Worm (Caenorhabditis elegans) whole organism, late embryonic: ENCODE results near the gene Y43F8B.18.

Experiments
- C08G9.2 ChIP-seq: sonication (generic microtip); optimal IDR thresholded peaks from 2 replicates; lab custom pipeline; 2016; ENCODE audit warnings: mild to moderate bottlenecking, missing genetic modification characterization, moderate library complexity, missing compliant biosample characterization
- F13H6.1 ChIP-seq: sonication (generic microtip); optimal IDR thresholded peaks from 2 replicates; lab custom pipeline; 2016; ENCODE audit warnings: missing genetic modification characterization, missing compliant biosample characterization
- K02D7.2 ChIP-seq: sonication (generic microtip); optimal IDR thresholded peaks from 2 replicates; lab custom pipeline; 2017; ENCODE audit warnings: mild to moderate bottlenecking, missing genetic modification characterization, missing compliant biosample characterization
- K09A11.1 ChIP-seq: sonication (generic microtip); optimal IDR thresholded peaks from 2 replicates; lab custom pipeline; 2017; ENCODE audit warnings: antibody characterized with exemption, mild to moderate bottlenecking, missing genetic modification characterization, missing compliant biosample characterization; ENCODE audit not compliant: insufficient read depth
- T23F11.4 ChIP-seq: fragments of 200-800 bp; sonication (Bioruptor generic); optimal IDR thresholded peaks from 2 replicates; lab custom pipeline; 2018; ENCODE audit warnings: mild to moderate bottlenecking, missing genetic modification characterization, missing compliant biosample characterization
- ama-1 ChIP-seq: fragments of 150-350 bp; optimal IDR thresholded peaks from 2 replicates; lab custom pipeline; 2014
- ceh-14 ChIP-seq: sonication (generic microtip); optimal IDR thresholded peaks from 2 replicates; lab custom pipeline; 2016; ENCODE audit warnings: missing genotype, missing genetic modification characterization, missing compliant biosample characterization
- ceh-18 ChIP-seq: sonication (generic microtip); optimal IDR thresholded peaks from 2 replicates; lab custom pipeline; 2016; ENCODE audit warnings: missing genetic modification characterization, missing compliant biosample characterization
- ceh-22 ChIP-seq: sonication (generic microtip); optimal IDR thresholded peaks from 2 replicates; lab custom pipeline; 2017; ENCODE audit warnings: missing biosample characterization, missing genetic modification characterization
- ceh-24 ChIP-seq: sonication (generic microtip); optimal IDR thresholded peaks from 2 replicates; lab custom pipeline; 2016; ENCODE audit warnings: mild to moderate bottlenecking, missing genetic modification characterization, missing compliant biosample characterization
- ceh-34 ChIP-seq: sonication (generic microtip); optimal IDR thresholded peaks from 2 replicates; lab custom pipeline; 2016; ENCODE audit warnings: mild to moderate bottlenecking, missing genetic modification characterization, missing compliant biosample characterization
- ceh-45 ChIP-seq: fragments of 200-800 bp; sonication (Bioruptor generic); IDR thresholded peaks from 2 replicates; pipeline ENCODE4 v1.3.6; 2022; ENCODE audit warnings: missing genetic modification reagents, missing genetic modification characterization, missing compliant biosample characterization
- ceh-6 ChIP-seq: fragments of 200-800 bp; sonication (Bioruptor generic); optimal IDR thresholded peaks from 2 replicates; lab custom pipeline; 2018; ENCODE audit warnings: mild to moderate bottlenecking, missing genetic modification characterization, missing compliant biosample characterization
- ceh-9 ChIP-seq: sonication (generic microtip); optimal IDR thresholded peaks from 2 replicates; lab custom pipeline; 2016; ENCODE audit warnings: mild to moderate bottlenecking, missing genetic modification characterization, inconsistent platforms, missing compliant biosample characterization
- che-1 ChIP-seq: sonication (generic microtip); optimal IDR thresholded peaks from 2 replicates; lab custom pipeline; 2016; ENCODE audit warnings: mild to moderate bottlenecking, missing genetic modification characterization, missing compliant biosample characterization
- dmd-4 ChIP-seq: sonication (generic microtip); optimal IDR thresholded peaks from 2 replicates; lab custom pipeline; 2016; ENCODE audit warnings: borderline replicate concordance, missing genetic modification characterization, missing compliant biosample characterization
- dve-1 ChIP-seq: sonication (generic microtip); optimal IDR thresholded peaks from 2 replicates; lab custom pipeline; 2017; ENCODE audit warnings: antibody characterized with exemption, mild to moderate bottlenecking, missing genetic modification characterization, missing compliant biosample characterization
- elt-4 ChIP-seq: sonication (generic microtip); optimal IDR thresholded peaks from 2 replicates; lab custom pipeline; 2016; ENCODE audit warnings: missing genetic modification characterization, missing compliant biosample characterization
- fkh-6 ChIP-seq: sonication (generic microtip); optimal IDR thresholded peaks from 2 replicates; lab custom pipeline; 2016; ENCODE audit warnings: missing genetic modification characterization, missing compliant biosample characterization
- hlh-30 ChIP-seq: sonication (generic microtip); optimal IDR thresholded peaks from 2 replicates; lab custom pipeline; 2017; ENCODE audit warnings: antibody characterized with exemption, missing genetic modification characterization, missing compliant biosample characterization; ENCODE audit not compliant: insufficient read depth
- hlh-8 ChIP-seq: sonication (generic microtip); optimal IDR thresholded peaks from 2 replicates; lab custom pipeline; 2016; ENCODE audit warnings: missing genotype, missing genetic modification characterization, missing compliant biosample characterization
- lim-6 ChIP-seq: sonication (generic microtip); optimal IDR thresholded peaks from 2 replicates; lab custom pipeline; 2016; ENCODE audit warnings: missing genetic modification characterization, missing compliant biosample characterization
- madf-2 ChIP-seq: sonication (generic microtip); optimal IDR thresholded peaks from 2 replicates; lab custom pipeline; 2017; ENCODE audit warnings: missing genetic modification characterization, missing compliant biosample characterization
- mec-3 ChIP-seq: sonication (generic microtip); optimal IDR thresholded peaks from 2 replicates; lab custom pipeline; 2016; ENCODE audit warnings: borderline replicate concordance, missing genetic modification characterization, missing compliant biosample characterization
- nfya-1 ChIP-seq: sonication (generic microtip); optimal IDR thresholded peaks from 2 replicates; lab custom pipeline; 2017; ENCODE audit warnings: missing genetic modification characterization, mild to moderate bottlenecking, missing compliant biosample characterization, antibody characterized with exemption, moderate library complexity
- nhr-232 ChIP-seq: sonication (generic microtip); optimal IDR thresholded peaks from 2 replicates; lab custom pipeline; 2016; ENCODE audit warnings: missing genetic modification characterization, missing compliant biosample characterization
- npax-4 ChIP-seq: sonication (generic microtip); optimal IDR thresholded peaks from 2 replicates; lab custom pipeline; 2016; ENCODE audit warnings: missing genetic modification characterization, missing compliant biosample characterization
- odd-2 ChIP-seq: sonication (generic microtip); optimal IDR thresholded peaks from 2 replicates; lab custom pipeline; 2017; ENCODE audit warnings: antibody characterized with exemption, mild to moderate bottlenecking, missing genetic modification characterization, missing compliant biosample characterization
- pha-2 ChIP-seq: sonication (generic microtip); optimal IDR thresholded peaks from 2 replicates; lab custom pipeline; 2017; ENCODE audit warnings: mild to moderate bottlenecking, missing genetic modification characterization, missing compliant biosample characterization
- pha-4 ChIP-seq: fragments of 150-350 bp; optimal IDR thresholded peaks from 2 replicates; lab custom pipeline; 2018; ENCODE audit warnings: missing biosample characterization, missing genetic modification reagents, missing genetic modification characterization
- pros-1 ChIP-seq: fragments of 150-350 bp; optimal IDR thresholded peaks from 2 replicates; lab custom pipeline; 2014; ENCODE audit warnings: missing biosample characterization, missing genetic modification reagents, missing genetic modification characterization
- ref-2 ChIP-seq: sonication (generic microtip); optimal IDR thresholded peaks from 2 replicates; lab custom pipeline; 2016; ENCODE audit warnings: missing genetic modification characterization, missing compliant biosample characterization
- rnt-1 ChIP-seq: sonication (generic microtip); optimal IDR thresholded peaks from 2 replicates; lab custom pipeline; 2016; ENCODE audit warnings: missing genetic modification characterization, missing compliant biosample characterization
- sdc-2 ChIP-seq: sonication (generic microtip); optimal IDR thresholded peaks from 2 replicates; lab custom pipeline; 2016; ENCODE audit warnings: missing genotype, missing genetic modification characterization, missing compliant biosample characterization
- sox-4 ChIP-seq: sonication (generic microtip); optimal IDR thresholded peaks from 2 replicates; lab custom pipeline; 2017; ENCODE audit warnings: mild to moderate bottlenecking, missing genetic modification characterization, inconsistent platforms, missing compliant biosample characterization
- syd-9 ChIP-seq: sonication (generic microtip); optimal IDR thresholded peaks from 2 replicates; lab custom pipeline; 2016; ENCODE audit warnings: mild to moderate bottlenecking, missing genetic modification characterization, moderate library complexity, missing compliant biosample characterization
- tbx-2 ChIP-seq: sonication (generic microtip); optimal IDR thresholded peaks from 2 replicates; lab custom pipeline; 2016; ENCODE audit warnings: missing genetic modification characterization, missing compliant biosample characterization
- tbx-7 ChIP-seq: sonication (generic microtip); optimal IDR thresholded peaks from 2 replicates; lab custom pipeline; 2016; ENCODE audit warnings: missing genotype, missing genetic modification characterization, missing compliant biosample characterization
- unc-3 ChIP-seq, 2 experiments: fragments of 200-800 bp in 1 of 2; sonication (Bioruptor generic) in 1 of 2; sonication (generic microtip) in 1 of 2; conservative IDR thresholded peaks in 1 of 2; optimal IDR thresholded peaks in 1 of 2; 2 replicates each; pipeline versions ENCODE4 v1.3.6 to Lab custom; 2016 to 2022; ENCODE audit warnings: missing compliant biosample characterization in 2 of 2, missing genetic modification characterization in 2 of 2, missing genetic modification reagents in 1 of 2
- unc-55 ChIP-seq: sonication (generic microtip); optimal IDR thresholded peaks from 2 replicates; lab custom pipeline; 2017; ENCODE audit warnings: missing biosample characterization, missing genetic modification reagents, missing genetic modification characterization
- unc-86 ChIP-seq: sonication (generic microtip); optimal IDR thresholded peaks from 2 replicates; lab custom pipeline; 2016; ENCODE audit warnings: missing genetic modification characterization, missing compliant biosample characterization
- ztf-16 ChIP-seq: sonication (generic microtip); optimal IDR thresholded peaks from 2 replicates; lab custom pipeline; 2017; ENCODE audit warnings: missing genetic modification characterization, missing compliant biosample characterization

Y43F8B.18 gene

ce11 chrV:19457120-19457519 is 28.7 kb upstream of the Y43F8B.18 start, which contains the start of gene Y43F8B.24:
Y43F8B.24 (plus strand) TSS chrV:19457420.
- TF ChIP-seq tbx-2: no peak
- no peak for TF ChIP-seq ceh-22
- TF ChIP-seq unc-86 (tag; lab: Kevin White, UChicago): no peak
- no peak for TF ChIP-seq unc-55
- no peak for TF ChIP-seq ceh-6 (GFP tag; lab: Kevin White, UChicago)
- no peak for TF ChIP-seq ztf-16 (tag; lab: Kevin White, UChicago)
- no peak for TF ChIP-seq unc-3 (GFP tag; conservative IDR thresholded peaks at IDR 0.05; lab: Robert Waterston, UW)
- no peak for TF ChIP-seq unc-3 (tag; optimal IDR thresholded peaks at IDR 0.05; lab: Kevin White, UChicago)
- TF ChIP-seq lim-6 (tag; lab: Kevin White, UChicago): no peak
- no peak for TF ChIP-seq elt-4 (tag; lab: Kevin White, UChicago)
- TF ChIP-seq fkh-6 (tag; lab: Kevin White, UChicago): no peak
- TF ChIP-seq F13H6.1 (tag; lab: Kevin White, UChicago): no peak
- TF ChIP-seq T23F11.4 (GFP tag; lab: Kevin White, UChicago): no peak

DNA sequence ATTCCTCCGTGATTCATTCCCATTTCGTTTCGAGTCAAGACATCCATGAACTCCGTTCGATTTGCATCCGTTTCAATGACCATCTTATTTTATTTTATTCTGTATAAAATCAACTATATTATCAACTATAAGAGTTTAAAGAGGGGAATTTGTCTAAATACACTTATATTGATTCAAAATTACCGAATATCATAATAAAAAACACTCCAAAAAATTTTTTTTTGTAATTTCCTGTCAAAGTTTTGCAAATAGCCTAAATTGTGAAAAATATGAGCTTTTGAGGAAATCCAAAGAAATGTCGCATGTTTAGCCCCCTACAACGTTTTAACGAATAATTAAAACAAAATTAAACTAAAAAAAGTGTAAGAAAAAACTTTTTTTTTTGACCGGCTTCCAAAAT is 23.8 kb upstream of the Y43F8B.18 start, which contains the start of gene Y43F8B.15:
Y43F8B.15 (minus strand) TSS at position 101 of the 400 bp plus-strand sequence.
- TF ChIP-seq ceh-9 (tag; lab: Kevin White, UChicago) (no peak), elt-4 (tag; lab: Kevin White, UChicago) (no peak), madf-2 (no peak), tbx-7 (tag; lab: Kevin White, UChicago) (no peak), ceh-45 (no peak), ztf-16 (tag; lab: Kevin White, UChicago) (no peak), F13H6.1 (tag; lab: Kevin White, UChicago) (no peak), rnt-1 (tag; lab: Kevin White, UChicago) (no peak), unc-86 (tag; lab: Kevin White, UChicago) (no peak), fkh-6 (tag; lab: Kevin White, UChicago) (no peak), ceh-14 (no peak), sdc-2 (tag; lab: Kevin White, UChicago) (no peak), npax-4 (tag; lab: Kevin White, UChicago) (no peak), ceh-18 (tag; lab: Kevin White, UChicago) (no peak), dmd-4 (tag; lab: Kevin White, UChicago) (no peak), nfya-1 (tag; lab: Kevin White, UChicago) (no peak), ref-2 (no peak)
- TF ChIP-seq, all 69 proteins: peak for 0

- TF ChIP-seq T23F11.4 (GFP tag; lab: Kevin White, UChicago) (no peak), pros-1 (no peak), pha-2 (tag; lab: Kevin White, UChicago) (no peak), dve-1 (tag; lab: Kevin White, UChicago) (no peak), ceh-14 (no peak), mec-3 (no peak), K02D7.2 (tag; lab: Kevin White, UChicago) (no peak), unc-86 (tag; lab: Kevin White, UChicago) (no peak), ceh-24 (tag; lab: Kevin White, UChicago) (no peak), madf-2 (no peak), che-1 (no peak), hlh-8 (tag; lab: Kevin White, UChicago) (no peak), tbx-2 (no peak), fkh-6 (tag; lab: Kevin White, UChicago) (no peak), ceh-34 (tag; lab: Kevin White, UChicago) (no peak)
Measured at ce11 chrV:19462612-19463011, 23.2 kb upstream of the Y43F8B.18 start, which contains the start of gene Y43F8B.25. Y43F8B.25 (plus strand) TSS chrV:19462912.

- TF ChIP-seq K09A11.1 (tag; lab: Kevin White, UChicago) (no peak), ama-1 (no peak), C08G9.2 (tag; lab: Kevin White, UChicago) (no peak), nhr-232 (tag; lab: Kevin White, UChicago) (no peak), ceh-14 (no peak), pha-4 (tag; lab: Kevin White, UChicago) (no peak), sox-4 (tag; lab: Kevin White, UChicago) (no peak), odd-2 (tag; lab: Kevin White, UChicago) (no peak), hlh-30 (tag; lab: Kevin White, UChicago) (no peak), unc-86 (tag; lab: Kevin White, UChicago) (no peak), dmd-4 (tag; lab: Kevin White, UChicago) (no peak), che-1 (no peak), syd-9 (tag; lab: Kevin White, UChicago) (no peak), unc-55 (no peak)
- TF ChIP-seq, all 69 proteins: peak for 0
Measured at ce11 chrV:19467574-19467973, 18.2 kb upstream of the Y43F8B.18 start, which contains the start of gene Y43F8B.23. Y43F8B.23 (minus strand) TSS chrV:19467648.
